Worm (Caenorhabditis elegans): ENCODE data around the gene dop-5.

DNA sequence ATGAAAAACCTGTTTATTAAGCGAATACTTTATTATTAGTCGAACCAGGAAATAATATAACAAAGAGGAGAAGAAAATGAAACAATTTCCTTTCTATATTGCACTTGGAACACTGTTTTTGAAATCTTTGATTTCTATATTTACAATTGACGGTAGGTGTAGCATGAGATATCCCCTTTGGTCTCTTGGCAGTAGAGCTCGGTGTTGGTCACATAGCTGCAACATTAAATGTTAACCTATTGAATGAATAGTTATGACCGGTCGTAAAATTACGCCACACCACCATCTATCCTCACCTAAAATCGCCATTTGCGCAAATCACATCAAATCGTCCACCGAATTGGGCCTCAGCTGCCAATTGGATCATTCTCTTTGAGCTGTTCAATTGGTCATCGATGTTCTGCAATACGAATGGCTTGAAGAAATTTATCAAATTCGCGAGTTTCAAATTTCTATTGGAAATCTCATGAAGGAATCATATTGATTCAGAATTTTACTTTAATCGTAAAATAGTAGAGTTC, 21.2 kb downstream of the dop-5 start:
- TF ChIP-seq tab-1 (GFP tag; IDR thresholded peaks at IDR 0.05), result no peak
- TF ChIP-seq ref-1 (GFP tag; conservative IDR thresholded peaks at IDR 0.05), result no peak
- no peak for TF ChIP-seq ztf-29 (GFP tag; IDR thresholded peaks at IDR 0.05)
- no peak for TF ChIP-seq klf-2 (GFP tag; conservative IDR thresholded peaks at IDR 0.05)
- peak; percentile 53; the same call in 1 of the 2 replicates for TF ChIP-seq flt-1 (GFP tag; IDR thresholded peaks at IDR 0.05)
